Worm (Caenorhabditis elegans): Measurements from ENCODE around the gene R02E4.2.

DNA sequence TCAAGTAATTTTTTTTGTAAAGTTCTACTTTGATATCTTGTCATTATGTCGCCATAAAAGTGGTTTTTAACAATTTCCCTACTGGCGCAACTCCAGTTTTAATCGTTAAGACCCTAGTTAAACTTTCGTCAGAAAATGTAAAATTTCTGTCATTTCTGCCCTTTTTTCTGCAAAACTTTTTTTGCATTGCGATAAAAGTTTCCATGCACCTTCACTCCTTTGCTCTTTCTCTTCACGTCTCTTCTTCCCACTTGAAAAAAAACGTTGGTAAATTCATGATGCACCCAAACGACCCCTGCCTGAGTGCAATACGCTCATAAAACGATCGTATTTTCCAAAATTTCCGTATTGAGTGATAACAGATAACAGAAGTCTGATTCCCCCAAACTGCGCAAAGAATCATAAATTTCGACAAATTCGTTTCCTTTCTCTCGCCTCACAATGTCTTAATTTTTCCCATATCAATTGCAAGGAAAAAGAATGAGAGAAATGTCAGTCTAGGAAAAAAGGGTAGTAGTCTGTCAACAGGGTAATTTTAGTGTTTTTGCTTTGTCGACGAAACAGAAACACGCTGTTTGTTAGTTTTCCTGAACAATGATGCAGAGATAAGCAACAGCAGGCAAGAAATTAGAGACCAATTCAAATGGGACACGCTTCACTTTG, 33.6 kb downstream of the R02E4.2 start:
- TF ChIP-seq med-1 (GFP tag; optimal IDR thresholded peaks at IDR 0.05; ENCODE audit: insufficient read depth) (no peak), ref-1 (GFP tag; conservative IDR thresholded peaks at IDR 0.05) (no peak), flt-1 (GFP tag; IDR thresholded peaks at IDR 0.05) (no peak), klf-2 (GFP tag; conservative IDR thresholded peaks at IDR 0.05) (no peak), tab-1 (GFP tag; IDR thresholded peaks at IDR 0.05) (no peak), cog-1 (tag; optimal IDR thresholded peaks at IDR 0.05) (no peak)
